Fruit fly (Drosophila melanogaster): ENCODE measurements around the gene CG6908.

DNA sequence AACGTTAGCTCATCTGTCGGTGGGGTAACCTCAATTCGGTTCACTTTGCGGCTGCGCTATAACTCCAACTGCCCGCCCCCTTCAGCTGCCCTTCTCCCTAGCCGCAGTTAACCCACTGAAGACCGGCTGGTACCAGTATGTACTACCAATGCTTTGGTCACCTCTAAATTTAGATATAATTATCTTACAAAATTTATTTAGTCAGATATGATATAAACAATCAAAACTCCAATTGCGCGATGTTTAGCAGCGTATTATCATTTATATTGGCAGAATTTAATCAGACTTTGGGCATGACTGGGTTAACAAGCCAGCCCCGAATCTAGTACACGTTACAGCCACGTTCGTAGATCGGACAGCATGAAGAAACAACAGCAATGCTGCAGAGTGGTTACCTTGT lies 28.1 kb downstream of the CG6908 start:
- TF ChIP-seq psq (optimal IDR thresholded peaks at IDR 0.05) = no peak
- no peak for TF ChIP-seq EcR (GFP tag; optimal IDR thresholded peaks at IDR 0.05)
- no peak for TF ChIP-seq pan (optimal IDR thresholded peaks at IDR 0.05)
- TF ChIP-seq usp (GFP tag; optimal IDR thresholded peaks at IDR 0.05) = no peak
- TF ChIP-seq CG8478 (optimal IDR thresholded peaks at IDR 0.05) = no peak
- TF ChIP-seq Dll (optimal IDR thresholded peaks at IDR 0.05) = no peak

All from whole organism.